Fruit fly (Drosophila melanogaster) whole organism, prepupa: ENCODE measurements around the gene CG43938.
A peak's percentile ranks its signal among the peaks of the same experiment; 100 is the strongest.

Experiments used
- Blimp-1 ChIP-seq: fragments of 200-800 bp; sonication (Bioruptor generic); optimal IDR thresholded peaks from 3 replicates; lab custom pipeline; 2017; ENCODE audit warnings: missing biosample characterization, missing genetic modification characterization, mild to moderate bottlenecking, moderate library complexity, missing genetic modification reagents
- CG11762 ChIP-seq: fragments of 200-800 bp; sonication (Bioruptor generic); optimal IDR thresholded peaks from 3 replicates; lab custom pipeline; 2016; ENCODE audit warnings: missing biosample characterization, missing genetic modification characterization; ENCODE audit not compliant: insufficient read depth
- CG11902 ChIP-seq: fragments of 200-800 bp; sonication (Bioruptor generic); optimal IDR thresholded peaks from 3 replicates; lab custom pipeline; 2016; ENCODE audit warnings: missing biosample characterization, missing genetic modification characterization
- CG15336 ChIP-seq: fragments of 200-800 bp; sonication (Bioruptor generic); IDR thresholded peaks from 2 replicates; pipeline ENCODE4 v1.3.6; 2022; ENCODE audit warnings: missing biosample characterization, missing genetic modification characterization
- CG1621 ChIP-seq: fragments of 200-800 bp; sonication (Bioruptor generic); optimal IDR thresholded peaks from 3 replicates; lab custom pipeline; 2018; ENCODE audit warnings: missing biosample characterization, mild to moderate bottlenecking, missing genetic modification characterization
- CG3032 ChIP-seq: fragments of 200-800 bp; optimal IDR thresholded peaks from 2 replicates; lab custom pipeline; 2019; ENCODE audit warnings: missing biosample characterization, mild to moderate bottlenecking, missing genetic modification characterization, moderate library complexity
- CG31627 ChIP-seq: fragments of 200-800 bp; sonication (Bioruptor generic); optimal IDR thresholded peaks from 3 replicates; lab custom pipeline; 2016; ENCODE audit warnings: missing biosample characterization, missing genetic modification characterization
- CG32006 ChIP-seq: fragments of 200-800 bp; sonication (Bioruptor generic); optimal IDR thresholded peaks from 3 replicates; lab custom pipeline; 2017; ENCODE audit warnings: missing biosample characterization, mild to moderate bottlenecking, missing genetic modification characterization
- CG34406 ChIP-seq: fragments of 200-800 bp; sonication (Bioruptor generic); optimal IDR thresholded peaks from 3 replicates; lab custom pipeline; 2016; ENCODE audit warnings: missing biosample characterization, missing genetic modification characterization
- CG3919 ChIP-seq: fragments of 200-800 bp; sonication (Bioruptor generic); optimal IDR thresholded peaks from 3 replicates; lab custom pipeline; 2016; ENCODE audit warnings: missing biosample characterization, missing genetic modification characterization
- CG4318 ChIP-seq: fragments of 200-800 bp; sonication (Bioruptor generic); optimal IDR thresholded peaks from 3 replicates; lab custom pipeline; 2017; ENCODE audit warnings: missing biosample characterization, mild to moderate bottlenecking, missing genetic modification characterization
- CG6163 ChIP-seq: fragments of 200-800 bp; sonication (Bioruptor generic); IDR thresholded peaks from 3 replicates; pipeline ENCODE4 v1.3.6; 2022; ENCODE audit warnings: missing biosample characterization, missing genetic modification characterization
- CG6792 ChIP-seq: fragments of 200-800 bp; sonication (Bioruptor generic); optimal IDR thresholded peaks from 3 replicates; lab custom pipeline; 2016; ENCODE audit warnings: missing biosample characterization, missing genetic modification characterization
- CG6808 ChIP-seq: fragments of 200-800 bp; sonication (Bioruptor generic); optimal IDR thresholded peaks from 3 replicates; lab custom pipeline; 2017; ENCODE audit warnings: missing biosample characterization, missing genetic modification characterization, mild to moderate bottlenecking, moderate library complexity, missing genetic modification reagents
- CG6854 ChIP-seq: fragments of 200-800 bp; sonication (Bioruptor generic); optimal IDR thresholded peaks from 2 replicates; lab custom pipeline; 2017; ENCODE audit warnings: missing biosample characterization, mild to moderate bottlenecking, missing genetic modification characterization
- CG7368 ChIP-seq: fragments of 200-800 bp; sonication (Bioruptor generic); optimal IDR thresholded peaks from 3 replicates; lab custom pipeline; 2016; ENCODE audit warnings: missing biosample characterization, missing genetic modification characterization
- CG8119 ChIP-seq: fragments of 200-800 bp; sonication (Bioruptor generic); IDR thresholded peaks from 3 replicates; pipeline ENCODE4 v1.3.6; 2022; ENCODE audit warnings: missing biosample characterization, missing genetic modification characterization
- CG8632 ChIP-seq: fragments of 200-800 bp; sonication (Bioruptor generic); optimal IDR thresholded peaks from 3 replicates; lab custom pipeline; 2016; ENCODE audit warnings: missing biosample characterization, missing genetic modification characterization
- CG9139 ChIP-seq: fragments of 200-800 bp; sonication (Bioruptor generic); optimal IDR thresholded peaks from 3 replicates; lab custom pipeline; 2017; ENCODE audit warnings: missing biosample characterization, mild to moderate bottlenecking, missing genetic modification characterization
- Eip75B ChIP-seq: fragments of 200-800 bp; sonication (Bioruptor generic); optimal IDR thresholded peaks from 3 replicates; lab custom pipeline; 2016; ENCODE audit warnings: missing biosample characterization, missing genetic modification characterization
- Eip78C ChIP-seq: fragments of 200-800 bp; sonication (Bioruptor generic); peaks from one replicate; lab custom pipeline; 2016; ENCODE audit warnings: missing biosample characterization, missing genetic modification characterization
- Ets21C ChIP-seq: fragments of 200-800 bp; sonication (Bioruptor generic); optimal IDR thresholded peaks from 3 replicates; lab custom pipeline; 2016; ENCODE audit warnings: missing biosample characterization, missing genetic modification characterization
- Ets96B ChIP-seq: fragments of 200-800 bp; optimal IDR thresholded peaks from 2 replicates; lab custom pipeline; 2019; ENCODE audit warnings: missing biosample characterization, mild to moderate bottlenecking, missing genetic modification characterization, moderate library complexity
- Gug ChIP-seq: fragments of 200-800 bp; sonication (Bioruptor generic); IDR thresholded peaks from 2 replicates; pipeline ENCODE4 v1.3.6; 2022; ENCODE audit warnings: missing biosample characterization, missing genetic modification characterization
- Lpt ChIP-seq: fragments of 200-800 bp; sonication (Bioruptor generic); optimal IDR thresholded peaks from 3 replicates; lab custom pipeline; 2016; ENCODE audit warnings: missing biosample characterization, missing genetic modification characterization
- Met ChIP-seq: fragments of 200-800 bp; sonication (Bioruptor generic); optimal IDR thresholded peaks from 3 replicates; lab custom pipeline; 2016; ENCODE audit warnings: missing biosample characterization, missing genetic modification characterization
- Smox ChIP-seq: fragments of 200-800 bp; sonication (Bioruptor generic); optimal IDR thresholded peaks from 3 replicates; lab custom pipeline; 2016; ENCODE audit warnings: missing biosample characterization, missing genetic modification characterization
- Sox102F ChIP-seq: fragments of 200-800 bp; sonication (Bioruptor generic); optimal IDR thresholded peaks from 2 replicates; lab custom pipeline; 2016; ENCODE audit warnings: missing biosample characterization, mild to moderate bottlenecking, missing genetic modification characterization
- Sox14 ChIP-seq: fragments of 200-800 bp; sonication (Bioruptor generic); optimal IDR thresholded peaks from 3 replicates; lab custom pipeline; 2016; ENCODE audit warnings: missing biosample characterization, missing genetic modification characterization
- achi ChIP-seq: fragments of 200-800 bp; sonication (Bioruptor generic); optimal IDR thresholded peaks from 3 replicates; lab custom pipeline; 2016; ENCODE audit warnings: missing biosample characterization, missing genetic modification characterization
- acj6 ChIP-seq: fragments of 200-800 bp; sonication (Bioruptor generic); optimal IDR thresholded peaks from 3 replicates; lab custom pipeline; 2016; ENCODE audit warnings: missing biosample characterization, missing genetic modification characterization
- cyc ChIP-seq: fragments of 200-800 bp; sonication (Bioruptor generic); optimal IDR thresholded peaks from 3 replicates; lab custom pipeline; 2016; ENCODE audit warnings: missing biosample characterization, missing genetic modification characterization
- dac ChIP-seq: fragments of 200-800 bp; sonication (Bioruptor generic); optimal IDR thresholded peaks from 2 replicates; lab custom pipeline; 2017; ENCODE audit warnings: missing biosample characterization, mild to moderate bottlenecking, missing genetic modification characterization
- dsx ChIP-seq: fragments of 200-800 bp; optimal IDR thresholded peaks from 3 replicates; lab custom pipeline; 2019; ENCODE audit warnings: missing biosample characterization, mild to moderate bottlenecking, missing genetic modification characterization, moderate library complexity; ENCODE audit not compliant: poor library complexity, severe bottlenecking
- eg ChIP-seq: fragments of 200-800 bp; sonication (Bioruptor generic); IDR thresholded peaks from 3 replicates; pipeline ENCODE4 v1.3.6; 2022; ENCODE audit warnings: missing biosample characterization, missing genetic modification characterization
- esn ChIP-seq: fragments of 200-800 bp; sonication (Bioruptor generic); optimal IDR thresholded peaks from 2 replicates; lab custom pipeline; 2016; ENCODE audit warnings: missing biosample characterization, mild to moderate bottlenecking, missing genetic modification characterization, moderate library complexity
- fd59A ChIP-seq: fragments of 200-800 bp; sonication (Bioruptor generic); optimal IDR thresholded peaks from 2 replicates; lab custom pipeline; 2017; ENCODE audit warnings: missing biosample characterization, mild to moderate bottlenecking, missing genetic modification characterization, missing genetic modification reagents
- fd85E ChIP-seq: fragments of 200-800 bp; sonication (Bioruptor generic); optimal IDR thresholded peaks from 3 replicates; lab custom pipeline; 2016; ENCODE audit warnings: missing biosample characterization, missing genetic modification characterization
- fkh ChIP-seq: fragments of 200-800 bp; sonication (Bioruptor generic); optimal IDR thresholded peaks from 3 replicates; lab custom pipeline; 2017; ENCODE audit warnings: missing biosample characterization, mild to moderate bottlenecking, missing genetic modification characterization, moderate library complexity
- lz ChIP-seq: fragments of 200-800 bp; sonication (Bioruptor generic); optimal IDR thresholded peaks from 3 replicates; lab custom pipeline; 2016; ENCODE audit warnings: missing biosample characterization, missing genetic modification characterization
- pdm3 ChIP-seq: fragments of 200-800 bp; sonication (Bioruptor generic); optimal IDR thresholded peaks from 3 replicates; lab custom pipeline; 2016; ENCODE audit warnings: missing biosample characterization, missing genetic modification characterization
- salr ChIP-seq, 2 experiments: fragments of 200-800 bp; sonication (Bioruptor generic); optimal IDR thresholded peaks; 3 replicates each; lab custom pipeline; 2016 to 2018; ENCODE audit warnings: missing biosample characterization in 2 of 2, missing genetic modification characterization in 2 of 2, mild to moderate bottlenecking in 1 of 2
- ss ChIP-seq, 2 experiments: fragments of 200-800 bp; sonication (Bioruptor generic); optimal IDR thresholded peaks; 2 replicates in 1 of 2; 3 replicates in 1 of 2; lab custom pipeline; 2017 to 2018; ENCODE audit warnings: mild to moderate bottlenecking in 2 of 2, missing biosample characterization in 2 of 2, missing genetic modification characterization in 2 of 2, moderate library complexity in 1 of 2
- svp ChIP-seq: fragments of 200-800 bp; sonication (Bioruptor generic); peaks from one replicate; lab custom pipeline; 2016; ENCODE audit warnings: missing biosample characterization, missing genetic modification characterization
- topi ChIP-seq: fragments of 200-800 bp; sonication (Bioruptor generic); optimal IDR thresholded peaks from 3 replicates; lab custom pipeline; 2016; ENCODE audit warnings: missing biosample characterization, missing genetic modification characterization
- vri ChIP-seq: fragments of 200-800 bp; sonication (Bioruptor generic); optimal IDR thresholded peaks from 3 replicates; lab custom pipeline; 2016; ENCODE audit warnings: missing biosample characterization, mild to moderate bottlenecking, missing genetic modification characterization

CG43938 gene

dm6 chr3L:21100429-21100828 lies 21.0 kb upstream of the CG43938 start (continued):
- TF ChIP-seq CG3032 (tag; lab: Kevin White, UChicago) (no peak), fd59A (GFP tag; lab: Kevin White, UChicago) (no peak), CG11902 (GFP tag; lab: Kevin White, UChicago) (no peak), Eip75B (GFP tag; lab: Kevin White, UChicago) (no peak), lz (GFP tag; lab: Kevin White, UChicago) (peak; percentile 23), CG6792 (no peak), CG6163 (GFP tag; lab: Robert Waterston, UW) (no peak)
- TF ChIP-seq, all 60 proteins: peak for 22

DNA sequence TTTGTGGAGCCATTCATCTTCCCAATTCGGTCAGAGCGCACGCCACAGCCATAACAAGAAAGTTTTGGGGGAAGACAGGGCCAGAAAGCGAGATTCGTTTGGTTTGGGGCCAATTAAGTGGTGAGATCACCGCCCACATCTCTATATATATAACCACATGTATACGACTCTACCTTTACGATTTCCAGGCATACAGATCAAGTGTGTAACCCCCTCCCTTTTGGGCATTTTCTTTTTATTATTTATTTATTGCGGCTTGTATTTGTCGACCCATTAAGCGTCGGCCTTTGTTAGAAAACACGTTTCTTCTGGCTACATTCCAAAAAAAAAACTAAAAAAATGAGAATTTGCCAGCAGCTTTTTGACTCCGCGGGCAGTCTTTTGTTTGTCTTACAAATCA lies 20.1 kb upstream of the CG43938 start:
- no peak for TF ChIP-seq cyc (GFP tag; lab: Kevin White, UChicago)
- peak; percentile 44 for TF ChIP-seq fkh (GFP tag; lab: Kevin White, UChicago)
- TF ChIP-seq CG4318, result no peak
- TF ChIP-seq Eip78C (GFP tag; lab: Kevin White, UChicago), result no peak

- TF ChIP-seq CG8632 (no peak), Blimp-1 (GFP tag; lab: Kevin White, UChicago) (peak; percentile 14), fkh (GFP tag; lab: Kevin White, UChicago) (no peak), dac (no peak), acj6 (GFP tag; lab: Kevin White, UChicago) (no peak), lz (GFP tag; lab: Kevin White, UChicago) (peak; percentile 5), CG8119 (GFP tag; lab: Robert Waterston, UW) (no peak), pdm3 (GFP tag; lab: Kevin White, UChicago) (peak; percentile 31), Sox14 (GFP tag; lab: Kevin White, UChicago) (peak; percentile 44), CG4318 (no peak), cyc (GFP tag; lab: Kevin White, UChicago) (no peak), Ets21C (GFP tag; lab: Kevin White, UChicago) (no peak), fd59A (GFP tag; lab: Kevin White, UChicago) (no peak), CG15336 (GFP tag; lab: Robert Waterston, UW) (0 out of 2 replicates have a peak, but pooled peaks have one; percentile 32), CG6854 (GFP tag; lab: Kevin White, UChicago) (peak; percentile 69), CG7368 (GFP tag; lab: Kevin White, UChicago) (no peak), achi (peak; percentile 6), CG31627 (GFP tag; lab: Kevin White, UChicago) (peak; percentile 3), dsx (GFP tag; lab: Kevin White, UChicago) (peak; percentile 37), CG32006 (GFP tag; lab: Kevin White, UChicago) (peak; percentile 67), vri (peak; percentile 52), Eip78C (GFP tag; lab: Kevin White, UChicago) (peak; percentile 75), svp (GFP tag; lab: Kevin White, UChicago) (peak; percentile 57), ss (GFP tag; optimal IDR thresholded peaks at IDR 0.05; lab: Kevin White, UChicago) (peak in 1 of 2 experiments; percentile 19), Sox102F (peak; percentile 8), CG11902 (GFP tag; lab: Kevin White, UChicago) (no peak), topi (GFP tag; lab: Kevin White, UChicago) (no peak), Smox (GFP tag; lab: Kevin White, UChicago) (peak; percentile 22), CG1621 (tag; lab: Kevin White, UChicago) (peak; percentile 16), Ets96B (tag; lab: Kevin White, UChicago) (no peak), CG3919 (GFP tag; lab: Kevin White, UChicago) (no peak), salr (GFP tag; optimal IDR thresholded peaks at IDR 0.05; lab: Kevin White, UChicago) (peak in 1 of 2 experiments; percentile 34), Lpt (peak; percentile 23), Met (peak; percentile 19), CG6808 (GFP tag; lab: Kevin White, UChicago) (peak; percentile 28), CG9139 (GFP tag; lab: Kevin White, UChicago) (no peak), CG11762 (no peak), Gug (GFP tag; lab: Robert Waterston, UW) (no peak), esn (GFP tag; lab: Kevin White, UChicago) (peak; percentile 26), eg (GFP tag; lab: Robert Waterston, UW) (0 out of 3 replicates have a peak, but pooled peaks have one; percentile 39), fd85E (GFP tag; lab: Kevin White, UChicago) (no peak), CG34406 (peak; percentile 8)
Observed at dm6 chr3L:21104338-21105018, 17.0 kb upstream of the CG43938 start.
